Fruit fly (Drosophila melanogaster) whole organism, embryonic: ENCODE results near the gene sing.

Experiments
- CG1024 ChIP-seq: fragments of 200-800 bp; sonication (Bioruptor generic); IDR thresholded peaks from 2 replicates; pipeline ENCODE4 v1.3.6; 2022; ENCODE audit warnings: missing biosample characterization, missing genetic modification characterization
- CG10321 ChIP-seq: fragments of 200-800 bp; sonication (Bioruptor generic); IDR thresholded peaks from 2 replicates; pipeline ENCODE4 v1.3.6; 2022; ENCODE audit warnings: missing biosample characterization, missing genetic modification characterization
- CG11398 ChIP-seq: fragments of 200-800 bp; sonication (Bioruptor generic); optimal IDR thresholded peaks from 2 replicates; lab custom pipeline; 2016; ENCODE audit warnings: missing biosample characterization, missing genetic modification characterization
- CG11695 ChIP-seq: fragments of 200-800 bp; sonication (Bioruptor generic); IDR thresholded peaks from 3 replicates; pipeline ENCODE4 v1.3.6; 2022; ENCODE audit warnings: missing biosample characterization, missing genetic modification characterization
- CG13123 ChIP-seq: fragments of 200-800 bp; sonication (Bioruptor generic); optimal IDR thresholded peaks from 2 replicates; lab custom pipeline; 2016; ENCODE audit warnings: missing biosample characterization, missing genetic modification characterization
- CG13296 ChIP-seq: fragments of 200-800 bp; sonication (Bioruptor generic); optimal IDR thresholded peaks from 3 replicates; lab custom pipeline; 2018; ENCODE audit warnings: missing biosample characterization, mild to moderate bottlenecking, missing genetic modification characterization
- CG13624 ChIP-seq: fragments of 200-800 bp; sonication (Bioruptor generic); optimal IDR thresholded peaks from 2 replicates; lab custom pipeline; 2016; ENCODE audit warnings: missing biosample characterization, missing genetic modification characterization
- CG14710 ChIP-seq: fragments of 200-800 bp; sonication (Bioruptor generic); optimal IDR thresholded peaks from 3 replicates; lab custom pipeline; 2019; ENCODE audit warnings: missing biosample characterization, mild to moderate bottlenecking, missing genetic modification characterization, moderate library complexity
- CG15073 ChIP-seq: fragments of 200-800 bp; sonication (Bioruptor generic); optimal IDR thresholded peaks from 2 replicates; lab custom pipeline; 2016; ENCODE audit warnings: missing biosample characterization, missing genetic modification characterization
- CG1602 ChIP-seq: fragments of 200-800 bp; sonication (Bioruptor generic); optimal IDR thresholded peaks from 3 replicates; lab custom pipeline; 2016; ENCODE audit warnings: missing biosample characterization, missing genetic modification characterization
- CG17359 ChIP-seq: fragments of 200-800 bp; sonication (Bioruptor generic); optimal IDR thresholded peaks from 3 replicates; lab custom pipeline; 2018; ENCODE audit warnings: missing biosample characterization, mild to moderate bottlenecking, missing genetic modification characterization, moderate library complexity
- CG2120 ChIP-seq: fragments of 200-800 bp; sonication (Bioruptor generic); optimal IDR thresholded peaks from 3 replicates; lab custom pipeline; 2016; ENCODE audit warnings: missing biosample characterization, missing genetic modification characterization
- CG31365 ChIP-seq: fragments of 200-800 bp; sonication (Bioruptor generic); optimal IDR thresholded peaks from 2 replicates; lab custom pipeline; 2018; ENCODE audit warnings: missing biosample characterization, mild to moderate bottlenecking, missing genetic modification characterization
- CG32772 ChIP-seq: fragments of 200-800 bp; sonication (Bioruptor generic); IDR thresholded peaks from 2 replicates; pipeline ENCODE4 v1.3.6; 2022; ENCODE audit warnings: missing biosample characterization, missing genetic modification characterization
- CG33213 ChIP-seq: fragments of 200-800 bp; sonication (Bioruptor generic); optimal IDR thresholded peaks from 3 replicates; lab custom pipeline; 2016; ENCODE audit warnings: missing biosample characterization, missing genetic modification characterization
- CG34376 ChIP-seq: fragments of 200-800 bp; sonication (Bioruptor generic); optimal IDR thresholded peaks from 2 replicates; lab custom pipeline; 2018; ENCODE audit warnings: missing biosample characterization, mild to moderate bottlenecking, missing genetic modification characterization
- CG34422 ChIP-seq: fragments of 200-800 bp; sonication (Bioruptor generic); IDR thresholded peaks from 3 replicates; pipeline ENCODE4 v1.3.6; 2022; ENCODE audit warnings: missing biosample characterization, missing genetic modification characterization
- CG3838 ChIP-seq: fragments of 200-800 bp; sonication (Bioruptor generic); optimal IDR thresholded peaks from 3 replicates; lab custom pipeline; 2016; ENCODE audit warnings: missing biosample characterization, missing genetic modification characterization
- CG3995 ChIP-seq: fragments of 200-800 bp; sonication (Bioruptor generic); optimal IDR thresholded peaks from 3 replicates; lab custom pipeline; 2016; ENCODE audit warnings: missing biosample characterization, missing genetic modification characterization
- CG4424 ChIP-seq: fragments of 200-800 bp; sonication (Bioruptor generic); optimal IDR thresholded peaks from 3 replicates; lab custom pipeline; 2016; ENCODE audit warnings: missing biosample characterization, missing genetic modification characterization
- CG4707 ChIP-seq: fragments of 200-800 bp; sonication (Bioruptor generic); optimal IDR thresholded peaks from 2 replicates; lab custom pipeline; 2018; ENCODE audit warnings: missing biosample characterization, mild to moderate bottlenecking, missing genetic modification characterization, moderate library complexity
- CG6272 ChIP-seq: fragments of 200-800 bp; sonication (Bioruptor generic); IDR thresholded peaks from 2 replicates; pipeline ENCODE4 v1.3.6; 2022; ENCODE audit warnings: missing biosample characterization, missing genetic modification characterization
- CG8359 ChIP-seq: fragments of 200-800 bp; sonication (Bioruptor generic); optimal IDR thresholded peaks from 2 replicates; lab custom pipeline; 2017; ENCODE audit warnings: missing biosample characterization, mild to moderate bottlenecking, missing genetic modification characterization, borderline replicate concordance
- D19A ChIP-seq: fragments of 200-800 bp; optimal IDR thresholded peaks from 3 replicates; lab custom pipeline; 2019; ENCODE audit warnings: missing biosample characterization, mild to moderate bottlenecking, missing genetic modification characterization, moderate library complexity
- ERR ChIP-seq: fragments of 200-800 bp; sonication (Bioruptor generic); optimal IDR thresholded peaks from 2 replicates; lab custom pipeline; 2016; ENCODE audit warnings: missing biosample characterization, missing genetic modification characterization
- HLHmδ ChIP-seq: fragments of 200-800 bp; sonication (Bioruptor generic); optimal IDR thresholded peaks from 2 replicates; lab custom pipeline; 2018; ENCODE audit warnings: missing biosample characterization, mild to moderate bottlenecking, missing genetic modification characterization, moderate library complexity
- HmgD ChIP-seq: fragments of 200-800 bp; sonication (Bioruptor generic); optimal IDR thresholded peaks from 3 replicates; lab custom pipeline; 2016; ENCODE audit warnings: missing biosample characterization, missing genetic modification characterization
- Hmx ChIP-seq: fragments of 200-800 bp; sonication (Bioruptor generic); optimal IDR thresholded peaks from 2 replicates; lab custom pipeline; 2016; ENCODE audit warnings: missing biosample characterization, missing genetic modification characterization
- Nf-YB ChIP-seq: fragments of 200-800 bp; sonication (Bioruptor generic); optimal IDR thresholded peaks from 3 replicates; lab custom pipeline; 2019; ENCODE audit warnings: missing biosample characterization, mild to moderate bottlenecking, missing genetic modification characterization, moderate library complexity
- Opbp ChIP-seq: fragments of 200-800 bp; sonication (Bioruptor generic); IDR thresholded peaks from 3 replicates; pipeline ENCODE4 v1.3.6; 2022; ENCODE audit warnings: missing biosample characterization, missing genetic modification characterization; ENCODE audit not compliant: partially characterized antibody
- Rx ChIP-seq: fragments of 200-800 bp; sonication (Bioruptor generic); IDR thresholded peaks from 2 replicates; pipeline ENCODE4 v1.3.6; 2022; ENCODE audit warnings: missing biosample characterization, missing genetic modification characterization
- Sin3A ChIP-seq: fragments of >200 bp; optimal IDR thresholded peaks from 2 replicates; lab custom pipeline; 2018
- Sox100B ChIP-seq: fragments of 200-800 bp; sonication (Bioruptor generic); optimal IDR thresholded peaks from 3 replicates; lab custom pipeline; 2018; ENCODE audit warnings: missing biosample characterization, mild to moderate bottlenecking, missing genetic modification characterization
- ara ChIP-seq: fragments of 200-800 bp; sonication (Bioruptor generic); IDR thresholded peaks from 2 replicates; pipeline ENCODE4 v1.3.6; 2022; ENCODE audit warnings: missing biosample characterization, missing genetic modification characterization
- bowl ChIP-seq: fragments of 200-800 bp; sonication (Bioruptor generic); IDR thresholded peaks from 2 replicates; pipeline ENCODE4 v1.3.6; 2022; ENCODE audit warnings: missing biosample characterization, missing genetic modification characterization
- croc ChIP-seq: fragments of 200-800 bp; sonication (Bioruptor generic); conservative IDR thresholded peaks from 3 replicates; pipeline ENCODE4 v1.3.6; 2022; ENCODE audit warnings: missing biosample characterization, missing genetic modification characterization
- da ChIP-seq: fragments of 200-800 bp; sonication (Bioruptor generic); optimal IDR thresholded peaks from 2 replicates; lab custom pipeline; 2016; ENCODE audit warnings: missing biosample characterization, missing genetic modification characterization
- dati ChIP-seq: fragments of 200-800 bp; sonication (Bioruptor generic); IDR thresholded peaks from 2 replicates; pipeline ENCODE4 v1.3.6; 2022; ENCODE audit warnings: missing biosample characterization, missing genetic modification characterization
- fd3F ChIP-seq: fragments of 200-800 bp; sonication (Bioruptor generic); optimal IDR thresholded peaks from 2 replicates; lab custom pipeline; 2018; ENCODE audit warnings: missing biosample characterization, mild to moderate bottlenecking, missing genetic modification characterization, moderate library complexity
- fu2 ChIP-seq: fragments of 200-800 bp; sonication (Bioruptor generic); optimal IDR thresholded peaks from 2 replicates; lab custom pipeline; 2016; ENCODE audit warnings: missing biosample characterization, missing genetic modification characterization
- gcm ChIP-seq: fragments of 200-800 bp; sonication (Bioruptor generic); optimal IDR thresholded peaks from 2 replicates; lab custom pipeline; 2019; ENCODE audit warnings: missing biosample characterization, mild to moderate bottlenecking, missing genetic modification characterization, moderate library complexity
- gro ChIP-seq: fragments of 200-800 bp; sonication (Bioruptor generic); optimal IDR thresholded peaks from 2 replicates; lab custom pipeline; 2016; ENCODE audit warnings: missing biosample characterization, missing genetic modification characterization
- insv ChIP-seq, 2 experiments: fragments of 200-800 bp; sonication (Bioruptor generic); optimal IDR thresholded peaks; 3 replicates each; lab custom pipeline; 2016 to 2018; ENCODE audit warnings: missing biosample characterization in 2 of 2, missing genetic modification characterization in 2 of 2
- oc ChIP-seq: fragments of 200-800 bp; sonication (Bioruptor generic); optimal IDR thresholded peaks from 2 replicates; lab custom pipeline; 2018; ENCODE audit warnings: missing biosample characterization, mild to moderate bottlenecking, missing genetic modification characterization, moderate library complexity
- pnt ChIP-seq: fragments of 200-800 bp; sonication (Bioruptor generic); optimal IDR thresholded peaks from 3 replicates; lab custom pipeline; 2016; ENCODE audit warnings: missing biosample characterization, missing genetic modification characterization
- pzg ChIP-seq: fragments of 200-800 bp; sonication (Bioruptor generic); optimal IDR thresholded peaks from 3 replicates; lab custom pipeline; 2018; ENCODE audit warnings: missing biosample characterization, mild to moderate bottlenecking, missing genetic modification characterization, moderate library complexity
- rib ChIP-seq: fragments of 200-800 bp; sonication (Bioruptor generic); IDR thresholded peaks from 2 replicates; pipeline ENCODE4 v1.3.6; 2022; ENCODE audit warnings: missing biosample characterization, missing genetic modification characterization
- ro ChIP-seq: fragments of 200-800 bp; sonication (Bioruptor generic); IDR thresholded peaks from 2 replicates; pipeline ENCODE4 v1.3.6; 2022; ENCODE audit warnings: missing biosample characterization, missing genetic modification characterization
- run ChIP-seq: fragments of 200-800 bp; sonication (Bioruptor generic); optimal IDR thresholded peaks from 3 replicates; lab custom pipeline; 2018; ENCODE audit warnings: missing biosample characterization, mild to moderate bottlenecking, missing genetic modification characterization
- tgo ChIP-seq: fragments of 200-800 bp; sonication (Bioruptor generic); IDR thresholded peaks from 3 replicates; pipeline ENCODE4 v1.3.6; 2022; ENCODE audit warnings: missing biosample characterization, missing genetic modification characterization
- usp ChIP-seq: fragments of >200 bp; optimal IDR thresholded peaks from 2 replicates; lab custom pipeline; 2017; ENCODE audit warnings: missing biosample characterization, missing genetic modification characterization
- wdn ChIP-seq: fragments of 200-800 bp; sonication (Bioruptor generic); IDR thresholded peaks from 2 replicates; pipeline ENCODE4 v1.3.6; 2022; ENCODE audit warnings: missing biosample characterization, missing genetic modification characterization

The sing gene

DNA sequence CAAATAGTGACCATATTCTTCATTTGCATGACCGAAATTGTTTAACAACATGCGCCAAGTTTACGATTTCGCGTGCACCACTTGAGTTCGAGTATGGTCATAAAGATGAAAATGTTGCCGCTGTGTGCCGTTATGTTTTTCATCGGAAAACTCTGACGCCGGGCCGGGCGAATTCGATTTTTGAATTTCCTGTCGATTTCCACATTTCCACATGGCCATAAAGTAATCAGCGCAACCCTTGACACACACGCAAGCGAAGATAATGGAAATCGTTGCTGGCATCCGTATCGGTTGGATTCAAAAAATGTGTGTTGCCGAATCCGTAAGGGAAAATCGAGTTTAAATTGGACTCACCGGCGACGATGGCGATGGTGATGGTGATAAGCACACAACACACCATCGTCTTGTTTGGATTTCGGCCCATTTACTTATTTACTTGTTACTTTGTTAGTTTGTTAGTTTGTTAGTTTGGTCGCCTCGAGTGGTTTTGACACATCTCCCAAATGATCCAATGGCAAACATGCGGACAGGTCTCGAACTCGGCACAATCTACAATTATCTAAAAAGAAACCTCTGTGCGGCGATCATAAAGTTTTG lies 34.5 kb upstream of the sing start (continued):
- TF ChIP-seq CG2120 (GFP tag; lab: Kevin White, UChicago): no peak
- 0 out of 3 replicates have a peak, but pooled peaks have one; percentile 14 for TF ChIP-seq CG34422
- no peak for TF ChIP-seq fd3F (GFP tag; lab: Kevin White, UChicago)
- no peak for TF ChIP-seq CG13123 (GFP tag; lab: Kevin White, UChicago)
- TF ChIP-seq CG32772 (GFP tag; lab: Robert Waterston, UW): no peak
- TF ChIP-seq CG33213: peak; percentile 8
- no peak for TF ChIP-seq CG13624 (GFP tag; lab: Kevin White, UChicago)
- no peak for TF ChIP-seq CG15073 (GFP tag; lab: Kevin White, UChicago)
- TF ChIP-seq CG4707: peak; percentile 72
- TF ChIP-seq CG31365 (tag; lab: Kevin White, UChicago): peak; percentile 43
- peak in 1 of 2 experiments; percentile 50 for TF ChIP-seq insv (GFP tag; optimal IDR thresholded peaks at IDR 0.05; lab: Kevin White, UChicago)
- no peak for TF ChIP-seq CG6272
- TF ChIP-seq CG13296: peak; percentile 55
- TF ChIP-seq run (tag; lab: Kevin White, UChicago): peak; percentile 73
- TF ChIP-seq CG4424: no peak
- no peak for TF ChIP-seq tgo
- TF ChIP-seq Sin3A (lab: Kevin White, UChicago): no peak
- no peak for TF ChIP-seq ERR (GFP tag; lab: Kevin White, UChicago)
- TF ChIP-seq CG3995 (GFP tag; lab: Kevin White, UChicago): no peak
- peak; percentile 45 for TF ChIP-seq Sox100B
- peak; percentile 41 for TF ChIP-seq CG14710 (tag; lab: Kevin White, UChicago)
- no peak for TF ChIP-seq gro (GFP tag; lab: Kevin White, UChicago)
- TF ChIP-seq CG11398 (GFP tag; lab: Kevin White, UChicago): peak; percentile 65
- peak; percentile 37; the same call in 1 of the 3 replicates for TF ChIP-seq CG11695
- peak; percentile 39 for TF ChIP-seq gcm (GFP tag; lab: Kevin White, UChicago)
- TF ChIP-seq CG34376: peak; percentile 27
- no peak for TF ChIP-seq Hmx (GFP tag; lab: Kevin White, UChicago)
- peak; percentile 41 for TF ChIP-seq D19A (tag; lab: Kevin White, UChicago)
- TF ChIP-seq CG17359: peak; percentile 71
- TF ChIP-seq CG1602 (GFP tag; lab: Kevin White, UChicago): peak; percentile 26
- TF ChIP-seq Rx (GFP tag; lab: Robert Waterston, UW): no peak
- TF ChIP-seq wdn (GFP tag; lab: Robert Waterston, UW): no peak
- TF ChIP-seq ro (GFP tag; lab: Robert Waterston, UW): no peak
- TF ChIP-seq pzg (GFP tag; lab: Kevin White, UChicago): no peak
- peak; percentile 65 for TF ChIP-seq HLHmδ (GFP tag; lab: Kevin White, UChicago)
- TF ChIP-seq dati: no peak
- peak; percentile 53 for TF ChIP-seq CG3838 (GFP tag; lab: Kevin White, UChicago)
- TF ChIP-seq oc (tag; lab: Kevin White, UChicago): peak; percentile 69
- peak; percentile 40 for TF ChIP-seq CG8359
- TF ChIP-seq CG1024: no peak
- no peak for TF ChIP-seq ara (GFP tag; lab: Robert Waterston, UW)
- no peak for TF ChIP-seq usp
- no peak for TF ChIP-seq HmgD
- TF ChIP-seq pnt: no peak
- no peak for TF ChIP-seq bowl (GFP tag; lab: Robert Waterston, UW)
- TF ChIP-seq da (GFP tag; lab: Kevin White, UChicago): no peak
- no peak for TF ChIP-seq CG10321
- TF ChIP-seq croc (GFP tag; lab: Robert Waterston, UW): no peak
- TF ChIP-seq Opbp (GFP tag; lab: Robert Waterston, UW): no peak
- TF ChIP-seq Nf-YB (GFP tag; lab: Kevin White, UChicago): peak; percentile 37
- TF ChIP-seq fu2: no peak
- no peak for TF ChIP-seq rib (GFP tag; lab: Robert Waterston, UW)
